Worm (Caenorhabditis elegans) whole organism, L4 larva: ENCODE data around the gene mrps-18A.

ENCODE experiments used
- D1046.2 ChIP-seq: fragments of 200-800 bp; sonication (Bioruptor generic); IDR thresholded peaks from 2 replicates; pipeline ENCODE4 v1.3.6; 2022; ENCODE audit warnings: missing genetic modification characterization, missing compliant biosample characterization
- F37D6.2 ChIP-seq: sonication (generic microtip); optimal IDR thresholded peaks from 2 replicates; lab custom pipeline; 2016; ENCODE audit warnings: mild to moderate bottlenecking, missing genetic modification characterization, missing compliant biosample characterization
- F44E2.7 ChIP-seq: fragments of 200-800 bp; sonication (Bioruptor generic); IDR thresholded peaks from 2 replicates; pipeline ENCODE4 v2.1.2; 2022; ENCODE audit warnings: missing genetic modification characterization, missing compliant biosample characterization
- F49E8.2 ChIP-seq: sonication (generic microtip); optimal IDR thresholded peaks from 2 replicates; lab custom pipeline; 2016; ENCODE audit warnings: missing compliant biosample characterization, mild to moderate bottlenecking, missing genetic modification characterization, borderline replicate concordance
- R02D3.7 ChIP-seq: fragments of 150-350 bp; sonication (generic microtip); optimal IDR thresholded peaks from 3 replicates; lab custom pipeline; 2014; ENCODE audit warnings: missing biosample characterization, missing genetic modification characterization
- T20F7.1 ChIP-seq: fragments of 200-800 bp; sonication (Bioruptor generic); optimal IDR thresholded peaks from 2 replicates; lab custom pipeline; 2018; ENCODE audit warnings: mild to moderate bottlenecking, missing genetic modification characterization, missing compliant biosample characterization
- Y105C5A.15 ChIP-seq: fragments of 200-800 bp; sonication (Bioruptor generic); IDR thresholded peaks from 2 replicates; pipeline ENCODE4 v1.3.6; 2022; ENCODE audit warnings: missing genetic modification characterization, missing compliant biosample characterization
- Y48G9A.11 ChIP-seq: fragments of 200-800 bp; sonication (Bioruptor generic); IDR thresholded peaks from 2 replicates; pipeline ENCODE4 v1.3.6; 2022; ENCODE audit warnings: missing genetic modification reagents, missing genetic modification characterization, missing compliant biosample characterization
- ZK546.5 ChIP-seq, 2 experiments: sonication (generic microtip); optimal IDR thresholded peaks; 2 replicates each; lab custom pipeline; 2017; ENCODE audit warnings: missing biosample characterization in 2 of 2, missing genetic modification characterization in 2 of 2
- aly-2 ChIP-seq: sonication (generic microtip); optimal IDR thresholded peaks from 2 replicates; lab custom pipeline; 2018; ENCODE audit warnings: missing biosample characterization, missing genetic modification characterization
- arid-1 ChIP-seq: fragments of 200-800 bp; sonication (Bioruptor generic); conservative IDR thresholded peaks from 2 replicates; pipeline ENCODE4 v1.3.6; 2022; ENCODE audit warnings: missing genetic modification reagents, missing genetic modification characterization, missing compliant biosample characterization
- ceh-20 ChIP-seq: fragments of 200-800 bp; sonication (Bioruptor generic); IDR thresholded peaks from 2 replicates; pipeline ENCODE4 v1.3.6; 2022; ENCODE audit warnings: missing genetic modification reagents, missing genetic modification characterization, missing compliant biosample characterization
- ceh-62 ChIP-seq: sonication (generic microtip); optimal IDR thresholded peaks from 2 replicates; lab custom pipeline; 2017; ENCODE audit warnings: missing biosample characterization, missing genetic modification characterization
- ctbp-1 ChIP-seq: fragments of 200-800 bp; sonication (Bioruptor generic); IDR thresholded peaks from 2 replicates; pipeline ENCODE4 v1.3.6; 2022; ENCODE audit warnings: missing genetic modification reagents, missing genetic modification characterization, missing compliant biosample characterization
- daf-12 ChIP-seq: fragments of 150-350 bp; optimal IDR thresholded peaks from 2 replicates; lab custom pipeline; 2014; ENCODE audit warnings: missing biosample characterization, missing genetic modification reagents, missing genetic modification characterization
- daf-16 ChIP-seq, 3 experiments: sonication (generic microtip); optimal IDR thresholded peaks; 2 replicates each; lab custom pipeline; 2016 to 2017; ENCODE audit warnings: missing genetic modification characterization in 3 of 3, missing genetic modification reagents in 3 of 3, mild to moderate bottlenecking in 2 of 3, missing compliant biosample characterization in 2 of 3, missing biosample characterization in 1 of 3, moderate library complexity in 1 of 3
- daf-8 ChIP-seq: fragments of 200-800 bp; sonication (Bioruptor generic); IDR thresholded peaks from 2 replicates; pipeline ENCODE4 v1.3.6; 2022; ENCODE audit warnings: missing genetic modification characterization, missing compliant biosample characterization
- dmd-6 ChIP-seq: fragments of 200-800 bp; sonication (Bioruptor generic); IDR thresholded peaks from 2 replicates; pipeline ENCODE4 v1.3.6; 2022; ENCODE audit warnings: missing genetic modification reagents, missing genetic modification characterization, missing compliant biosample characterization
- dmd-8 ChIP-seq: fragments of 200-800 bp; sonication (Bioruptor generic); IDR thresholded peaks from 2 replicates; pipeline ENCODE4 v1.3.6; 2022; ENCODE audit warnings: missing genetic modification characterization, missing compliant biosample characterization
- dpl-1 ChIP-seq: fragments of 150-350 bp; optimal IDR thresholded peaks from 2 replicates; lab custom pipeline; 2014; ENCODE audit warnings: missing biosample characterization, missing genetic modification reagents, missing genetic modification characterization
- egl-43 ChIP-seq: fragments of 200-800 bp; sonication (Bioruptor generic); IDR thresholded peaks from 2 replicates; pipeline ENCODE4 v1.3.6; 2022; ENCODE audit warnings: missing genetic modification reagents, missing genetic modification characterization, missing compliant biosample characterization
- gei-8 ChIP-seq: fragments of 200-800 bp; sonication (Bioruptor generic); optimal IDR thresholded peaks from 2 replicates; lab custom pipeline; 2018; ENCODE audit warnings: mild to moderate bottlenecking, missing genetic modification characterization, missing compliant biosample characterization
- hlh-11 ChIP-seq: fragments of 200-800 bp; sonication (Bioruptor generic); optimal IDR thresholded peaks from 2 replicates; lab custom pipeline; 2018; ENCODE audit warnings: mild to moderate bottlenecking, missing genetic modification characterization, missing compliant biosample characterization
- hmg-1.1 ChIP-seq: fragments of 200-800 bp; sonication (Bioruptor generic); IDR thresholded peaks from 2 replicates; pipeline ENCODE4 v1.3.6; 2022; ENCODE audit warnings: missing genetic modification reagents, missing genetic modification characterization, missing compliant biosample characterization
- jun-1 ChIP-seq: fragments of 150-350 bp; optimal IDR thresholded peaks from 2 replicates; lab custom pipeline; 2014; ENCODE audit warnings: missing biosample characterization, missing genetic modification reagents, missing genetic modification characterization
- lin-1 ChIP-seq: fragments of 200-800 bp; sonication (Bioruptor generic); IDR thresholded peaks from 2 replicates; pipeline ENCODE4 v1.3.6; 2022; ENCODE audit warnings: missing genetic modification reagents, missing genetic modification characterization, missing compliant biosample characterization
- lin-13 ChIP-seq: fragments of 150-350 bp; optimal IDR thresholded peaks from 2 replicates; lab custom pipeline; 2014; ENCODE audit warnings: missing biosample characterization, missing genetic modification reagents, missing genetic modification characterization
- lin-15B ChIP-seq: fragments of 150-350 bp; sonication (generic microtip); optimal IDR thresholded peaks from 3 replicates; lab custom pipeline; 2014; ENCODE audit warnings: missing biosample characterization, missing genetic modification characterization
- lin-29 ChIP-seq: fragments of 200-800 bp; sonication (Bioruptor generic); IDR thresholded peaks from 2 replicates; pipeline ENCODE4 v1.3.6; 2022; ENCODE audit warnings: missing genetic modification reagents, missing genetic modification characterization, missing compliant biosample characterization
- lin-38 ChIP-seq: fragments of 200-800 bp; sonication (Bioruptor generic); IDR thresholded peaks from 2 replicates; pipeline ENCODE4 v1.3.6; 2022; ENCODE audit warnings: missing genetic modification reagents, missing genetic modification characterization, missing compliant biosample characterization
- mdl-1 ChIP-seq, 2 experiments: fragments of 150-350 bp in 1 of 2; sonication (generic microtip) in 1 of 2; optimal IDR thresholded peaks; 2 replicates each; lab custom pipeline; 2014 to 2017; ENCODE audit warnings: missing biosample characterization in 2 of 2, missing genetic modification characterization in 2 of 2
- mdt-29 ChIP-seq: fragments of 200-800 bp; sonication (Bioruptor generic); IDR thresholded peaks from 2 replicates; pipeline ENCODE4 v1.3.6; 2022; ENCODE audit warnings: missing genetic modification reagents, missing genetic modification characterization, missing compliant biosample characterization
- mep-1 ChIP-seq: fragments of 150-350 bp; sonication (generic microtip); optimal IDR thresholded peaks from 3 replicates; lab custom pipeline; 2014; ENCODE audit warnings: missing biosample characterization, missing genetic modification characterization
- nhr-10 ChIP-seq: fragments of 150-350 bp; optimal IDR thresholded peaks from 2 replicates; lab custom pipeline; 2014; ENCODE audit warnings: missing biosample characterization, missing genetic modification characterization
- nhr-102 ChIP-seq: sonication (generic microtip); optimal IDR thresholded peaks from 2 replicates; lab custom pipeline; 2016; ENCODE audit warnings: mild to moderate bottlenecking, missing genetic modification characterization, moderate library complexity, missing compliant biosample characterization
- nhr-111 ChIP-seq: fragments of 200-800 bp; sonication (Bioruptor generic); optimal IDR thresholded peaks from 2 replicates; lab custom pipeline; 2018; ENCODE audit warnings: mild to moderate bottlenecking, missing genetic modification characterization, missing compliant biosample characterization
- nhr-48 ChIP-seq: sonication (generic microtip); optimal IDR thresholded peaks from 2 replicates; lab custom pipeline; 2016; ENCODE audit warnings: mild to moderate bottlenecking, missing genetic modification characterization, missing compliant biosample characterization
- nhr-6 ChIP-seq: fragments of 150-350 bp; optimal IDR thresholded peaks from 2 replicates; lab custom pipeline; 2014; ENCODE audit warnings: missing biosample characterization, missing genetic modification characterization
- nhr-77 ChIP-seq: fragments of 150-350 bp; optimal IDR thresholded peaks from 2 replicates; lab custom pipeline; 2014; ENCODE audit warnings: missing biosample characterization, missing genetic modification characterization
- pha-4 ChIP-seq, 2 experiments: fragments of 150-350 bp in 1 of 2; fragments of 200-800 bp in 1 of 2; sonication (Bioruptor generic) in 1 of 2; IDR thresholded peaks in 1 of 2; optimal IDR thresholded peaks in 1 of 2; 2 replicates each; pipeline versions ENCODE4 v1.3.6 to Lab custom; 2014 to 2022; ENCODE audit warnings: missing genetic modification characterization in 2 of 2, missing genetic modification reagents in 2 of 2, missing biosample characterization in 1 of 2, missing compliant biosample characterization in 1 of 2
- pqm-1 ChIP-seq: sonication (generic microtip); optimal IDR thresholded peaks from 2 replicates; lab custom pipeline; 2017; ENCODE audit warnings: missing biosample characterization, missing genetic modification characterization
- sdz-12 ChIP-seq: fragments of 200-800 bp; sonication (Bioruptor generic); optimal IDR thresholded peaks from 2 replicates; lab custom pipeline; 2018; ENCODE audit warnings: mild to moderate bottlenecking, missing genetic modification characterization, missing compliant biosample characterization
- skn-1 ChIP-seq: fragments of 150-350 bp; optimal IDR thresholded peaks from 2 replicates; lab custom pipeline; 2014; ENCODE audit warnings: missing biosample characterization, missing genetic modification characterization
- spr-3 ChIP-seq: fragments of 200-800 bp; sonication (Bioruptor generic); optimal IDR thresholded peaks from 2 replicates; lab custom pipeline; 2018; ENCODE audit warnings: mild to moderate bottlenecking, missing genetic modification characterization, missing compliant biosample characterization
- tra-1 ChIP-seq: fragments of 200-800 bp; sonication (Bioruptor generic); IDR thresholded peaks from 2 replicates; pipeline ENCODE4 v1.3.6; 2022; ENCODE audit warnings: missing genetic modification reagents, missing genetic modification characterization, missing compliant biosample characterization
- unc-39 ChIP-seq: sonication (generic microtip); optimal IDR thresholded peaks from 2 replicates; lab custom pipeline; 2017; ENCODE audit warnings: missing biosample characterization, missing genetic modification characterization
- vab-7 ChIP-seq: fragments of 200-800 bp; sonication (Bioruptor generic); IDR thresholded peaks from 2 replicates; pipeline ENCODE4 v1.3.6; 2022; ENCODE audit warnings: missing genetic modification reagents, missing genetic modification characterization, missing compliant biosample characterization
- zag-1 ChIP-seq: fragments of 150-350 bp; optimal IDR thresholded peaks from 2 replicates; lab custom pipeline; 2014; ENCODE audit warnings: missing biosample characterization, missing genetic modification characterization
- zfp-2 ChIP-seq: sonication (generic microtip); optimal IDR thresholded peaks from 2 replicates; lab custom pipeline; 2016; ENCODE audit warnings: mild to moderate bottlenecking, missing genetic modification characterization, missing compliant biosample characterization
- zip-2 ChIP-seq: fragments of 150-350 bp; optimal IDR thresholded peaks from 2 replicates; lab custom pipeline; 2014; ENCODE audit warnings: missing biosample characterization, missing genetic modification characterization

mrps-18A gene

ce11 chrIII:8354644-8355461, 23.1 kb upstream of the mrps-18A start, which contains the start of gene unc-116 (continued):
- no peak for TF ChIP-seq F49E8.2 (tag; lab: Kevin White, UChicago)
- TF ChIP-seq lin-1 (GFP tag; lab: Robert Waterston, UW), result no peak
- TF ChIP-seq Y48G9A.11, result no peak
- no peak for TF ChIP-seq nhr-6
- TF ChIP-seq zip-2 (tag; lab: Kevin White, UChicago), result no peak
- no peak for TF ChIP-seq lin-15B (tag; lab: Kevin White, UChicago)
- no peak for TF ChIP-seq zfp-2 (tag; lab: Kevin White, UChicago)
- TF ChIP-seq D1046.2 (GFP tag; lab: Robert Waterston, UW), result no peak
- TF ChIP-seq mdl-1 (tag; optimal IDR thresholded peaks at IDR 0.05; lab: Kevin White, UChicago), result peak; percentile 37 to 76
- TF ChIP-seq T20F7.1 (GFP tag; lab: Kevin White, UChicago), result peak; percentile 42
- no peak for TF ChIP-seq nhr-111
- no peak for TF ChIP-seq tra-1 (GFP tag; lab: Robert Waterston, UW)
- no peak for TF ChIP-seq gei-8 (GFP tag; lab: Kevin White, UChicago)
- no peak for TF ChIP-seq sdz-12 (GFP tag; lab: Kevin White, UChicago)
- no peak for TF ChIP-seq aly-2 (tag; lab: Kevin White, UChicago)
- TF ChIP-seq lin-13 (GFP tag; lab: Kevin White, UChicago), result no peak
- no peak for TF ChIP-seq F37D6.2 (tag; lab: Kevin White, UChicago)
- TF ChIP-seq zag-1 (tag; lab: Kevin White, UChicago), result no peak
- no peak for TF ChIP-seq ceh-20 (GFP tag; lab: Robert Waterston, UW)
- TF ChIP-seq mep-1 (tag; lab: Kevin White, UChicago), result no peak
- TF ChIP-seq pha-4 (GFP tag; IDR thresholded peaks at IDR 0.05; lab: Robert Waterston, UW), result no peak
- peak; percentile 8 for TF ChIP-seq pha-4 (tag; optimal IDR thresholded peaks at IDR 0.05; lab: Kevin White, UChicago)
- TF ChIP-seq lin-38 (GFP tag; lab: Robert Waterston, UW), result no peak
- no peak for TF ChIP-seq pqm-1
- no peak for TF ChIP-seq R02D3.7
- TF ChIP-seq F44E2.7 (GFP tag; lab: Robert Waterston, UW), result no peak
- TF ChIP-seq dmd-8 (GFP tag; lab: Robert Waterston, UW), result no peak
- no peak for TF ChIP-seq jun-1 (tag; lab: Kevin White, UChicago)
- no peak for TF ChIP-seq skn-1 (tag; lab: Kevin White, UChicago)
- TF ChIP-seq dpl-1, result peak; percentile 34
- TF ChIP-seq dmd-6 (GFP tag; lab: Robert Waterston, UW), result no peak
- TF ChIP-seq nhr-102 (tag; lab: Kevin White, UChicago), result no peak
- no peak for TF ChIP-seq hlh-11
- TF ChIP-seq arid-1 (GFP tag; lab: Robert Waterston, UW), result no peak
- TF ChIP-seq nhr-10 (tag; lab: Kevin White, UChicago), result no peak
- TF ChIP-seq daf-8, result no peak
- no peak for TF ChIP-seq daf-16 (GFP tag; optimal IDR thresholded peaks at IDR 0.05; lab: Kevin White, UChicago)
- no peak for TF ChIP-seq daf-16 (tag; optimal IDR thresholded peaks at IDR 0.05; lab: Kevin White, UChicago)
- TF ChIP-seq spr-3 (GFP tag; lab: Kevin White, UChicago), result no peak
- TF ChIP-seq ceh-62 (tag; lab: Kevin White, UChicago), result no peak
- 0 out of 2 replicates have a peak, but pooled peaks have one; percentile 28 for TF ChIP-seq egl-43 (GFP tag; lab: Robert Waterston, UW)
- no peak for TF ChIP-seq nhr-77
- TF ChIP-seq daf-12 (tag; lab: Kevin White, UChicago), result no peak
- no peak for TF ChIP-seq ZK546.5 (tag; optimal IDR thresholded peaks at IDR 0.05; lab: Kevin White, UChicago)
- peak; percentile 51 for TF ChIP-seq hmg-1.1 (GFP tag; lab: Robert Waterston, UW)
- no peak for TF ChIP-seq nhr-48
- no peak for TF ChIP-seq vab-7
- no peak for TF ChIP-seq Y105C5A.15 (GFP tag; lab: Robert Waterston, UW)
- no peak for TF ChIP-seq lin-29
- TF ChIP-seq ctbp-1 (GFP tag; lab: Robert Waterston, UW), result no peak
- TF ChIP-seq mdt-29, result no peak
- no peak for TF ChIP-seq unc-39 (tag; lab: Kevin White, UChicago)
